Worm (Caenorhabditis elegans) whole organism, young adult: ENCODE results near the gene R07E5.15.

Experiments
- let-526 ChIP-seq: fragments of 200-800 bp; sonication (Bioruptor generic); IDR thresholded peaks from 2 replicates; pipeline ENCODE4 v1.3.6; 2022; ENCODE audit warnings: missing genetic modification reagents, missing genetic modification characterization, missing compliant biosample characterization
- nhr-27 ChIP-seq: fragments of 200-800 bp; sonication (Bioruptor generic); optimal IDR thresholded peaks from 2 replicates; lab custom pipeline; 2018; ENCODE audit warnings: mild to moderate bottlenecking, missing genetic modification characterization, moderate library complexity, missing compliant biosample characterization
- nhr-80 ChIP-seq: sonication (generic microtip); optimal IDR thresholded peaks from 2 replicates; lab custom pipeline; 2016; ENCODE audit warnings: missing genetic modification characterization, missing compliant biosample characterization
- snpc-3.4 ChIP-seq: sonication (generic microtip); optimal IDR thresholded peaks from 2 replicates; lab custom pipeline; 2017; ENCODE audit warnings: missing genetic modification characterization, mild to moderate bottlenecking, missing compliant biosample characterization, antibody characterized with exemption, moderate library complexity, missing genotype, missing genetic modification reagents
- unc-62 ChIP-seq: fragments of 150-350 bp; optimal IDR thresholded peaks from 2 replicates; lab custom pipeline; 2014; ENCODE audit warnings: missing biosample characterization, missing genetic modification reagents, missing genetic modification characterization
- ztf-28 ChIP-seq: fragments of 200-800 bp; sonication (Bioruptor generic); IDR thresholded peaks from 2 replicates; pipeline ENCODE4 v1.3.6; 2022; ENCODE audit warnings: missing genetic modification reagents, missing genetic modification characterization, missing compliant biosample characterization

DNA sequence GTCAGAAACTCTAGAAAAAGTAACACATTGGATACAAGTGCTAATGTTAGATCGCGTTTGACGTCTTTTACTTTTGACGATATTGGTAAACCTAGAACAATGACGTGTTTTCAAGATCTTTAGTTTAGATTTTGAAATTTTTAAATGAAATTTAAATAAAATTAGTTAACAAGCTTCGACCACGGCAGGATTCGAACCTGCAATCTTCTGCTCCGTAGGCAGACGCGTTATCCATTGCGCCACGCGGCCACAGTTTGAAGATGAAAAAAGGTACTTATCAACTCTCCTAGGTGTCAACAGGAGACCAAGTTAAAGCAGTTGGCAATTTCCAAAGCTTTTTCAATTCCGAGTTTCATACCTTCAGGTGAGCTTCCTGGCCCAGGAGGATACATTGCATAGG, 48.1 kb downstream of the R07E5.15 start:
- TF ChIP-seq let-526 (GFP tag; lab: Robert Waterston, UW) (no peak), nhr-27 (tag; lab: Kevin White, UChicago) (no peak), snpc-3.4 (tag; lab: Kevin White, UChicago) (peak; percentile 29), nhr-80 (tag; lab: Kevin White, UChicago) (peak; percentile 40), unc-62 (no peak), ztf-28 (GFP tag; lab: Robert Waterston, UW) (0 out of 2 replicates have a peak, but pooled peaks have one; percentile 36)
